Worm (Caenorhabditis elegans) whole organism, young adult: Measurements from ENCODE around the gene arrd-11.

Experiments
- bed-2 ChIP-seq: fragments of 200-800 bp; sonication (Bioruptor generic); IDR thresholded peaks from 2 replicates; pipeline ENCODE4 v1.3.6; 2022; ENCODE audit warnings: missing genetic modification reagents, missing genetic modification characterization, missing compliant biosample characterization
- egl-44 ChIP-seq: fragments of 200-800 bp; sonication (Bioruptor generic); IDR thresholded peaks from 2 replicates; pipeline ENCODE4 v1.3.6; 2022; ENCODE audit warnings: missing genetic modification reagents, missing genetic modification characterization, missing compliant biosample characterization
- hmg-1.2 ChIP-seq: fragments of 200-800 bp; sonication (Bioruptor generic); IDR thresholded peaks from 2 replicates; pipeline ENCODE4 v1.3.6; 2022; ENCODE audit warnings: missing genetic modification reagents, missing genetic modification characterization, missing compliant biosample characterization
- madf-3 ChIP-seq: fragments of 200-800 bp; sonication (Bioruptor generic); IDR thresholded peaks from 2 replicates; pipeline ENCODE4 v1.3.6; 2022; ENCODE audit warnings: missing genetic modification reagents, missing genetic modification characterization, missing compliant biosample characterization
- ztf-6 ChIP-seq: fragments of 200-800 bp; sonication (Bioruptor generic); IDR thresholded peaks from 2 replicates; pipeline ENCODE4 v1.3.6; 2022; ENCODE audit warnings: missing genetic modification reagents, missing genetic modification characterization, missing compliant biosample characterization

DNA sequence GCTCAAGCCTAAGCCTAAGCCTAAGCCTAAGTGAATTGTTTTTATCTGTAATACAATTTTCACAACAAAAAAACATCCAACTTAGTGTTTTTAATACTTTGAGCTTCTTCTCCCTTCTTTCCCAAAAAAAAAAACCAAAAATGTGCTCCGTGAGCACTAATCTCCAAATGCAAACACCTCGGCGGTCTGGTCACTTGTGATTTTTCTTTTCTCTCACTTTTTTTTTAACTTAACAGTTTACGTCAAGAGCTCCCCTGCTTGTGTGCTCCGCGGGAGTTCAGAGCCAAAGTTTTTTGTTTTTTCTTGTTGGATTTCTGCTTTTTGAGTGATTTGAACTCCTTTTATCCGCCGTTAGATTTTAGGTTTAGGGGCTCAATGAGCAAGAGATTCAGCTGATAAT lies 43.1 kb downstream of the arrd-11 start:
- no peak for TF ChIP-seq egl-44 (GFP tag; lab: Robert Waterston, UW)
- no peak for TF ChIP-seq bed-2
- no peak for TF ChIP-seq madf-3
- no peak for TF ChIP-seq hmg-1.2 (GFP tag; lab: Robert Waterston, UW)
- TF ChIP-seq ztf-6 (GFP tag; lab: Robert Waterston, UW) = no peak
